Worm (Caenorhabditis elegans) whole organism, young adult: ENCODE data around the gene cfp-1.

ENCODE experiments used
- B0336.3 ChIP-seq: fragments of 200-800 bp; sonication (Bioruptor generic); IDR thresholded peaks from 2 replicates; pipeline ENCODE4 v1.3.6; 2022; ENCODE audit warnings: missing genetic modification characterization, missing compliant biosample characterization
- C17E4.6 ChIP-seq: fragments of 200-800 bp; sonication (Bioruptor generic); IDR thresholded peaks from 2 replicates; pipeline ENCODE4 v1.3.6; 2022; ENCODE audit warnings: missing genetic modification reagents, missing genetic modification characterization, missing compliant biosample characterization
- D2030.7 ChIP-seq: fragments of 200-800 bp; sonication (Bioruptor generic); IDR thresholded peaks from 2 replicates; pipeline ENCODE4 v1.3.6; 2022; ENCODE audit warnings: missing genetic modification reagents, missing genetic modification characterization, missing compliant biosample characterization
- F37B4.10 ChIP-seq: fragments of 200-800 bp; sonication (Bioruptor generic); IDR thresholded peaks from 2 replicates; pipeline ENCODE4 v1.3.6; 2022; ENCODE audit warnings: missing genetic modification characterization, missing compliant biosample characterization
- F57A8.1 ChIP-seq: fragments of 200-800 bp; sonication (Bioruptor generic); optimal IDR thresholded peaks from 2 replicates; lab custom pipeline; 2018; ENCODE audit warnings: mild to moderate bottlenecking, missing genetic modification characterization, moderate library complexity, missing compliant biosample characterization
- Y56A3A.18 ChIP-seq: fragments of 200-800 bp; sonication (Bioruptor generic); IDR thresholded peaks from 2 replicates; pipeline ENCODE4 v1.3.6; 2022; ENCODE audit warnings: missing genetic modification reagents, missing genetic modification characterization, missing compliant biosample characterization
- akir-1 ChIP-seq: fragments of 200-800 bp; sonication (Bioruptor generic); optimal IDR thresholded peaks from 2 replicates; lab custom pipeline; 2018; ENCODE audit warnings: mild to moderate bottlenecking, missing genetic modification characterization, moderate library complexity, missing compliant biosample characterization
- attf-3 ChIP-seq: fragments of 200-800 bp; sonication (Bioruptor generic); conservative IDR thresholded peaks from 2 replicates; pipeline ENCODE4 v1.3.6; 2022; ENCODE audit warnings: missing genetic modification reagents, missing genetic modification characterization, missing compliant biosample characterization
- attf-6 ChIP-seq: fragments of 200-800 bp; sonication (Bioruptor generic); IDR thresholded peaks from 2 replicates; pipeline ENCODE4 v1.3.6; 2022; ENCODE audit warnings: missing genetic modification reagents, missing genetic modification characterization, missing compliant biosample characterization
- cebp-2 ChIP-seq: fragments of 200-800 bp; sonication (Bioruptor generic); IDR thresholded peaks from 2 replicates; pipeline ENCODE4 v1.3.6; 2022; ENCODE audit warnings: missing genetic modification characterization, missing compliant biosample characterization
- ceh-100 ChIP-seq: fragments of 200-800 bp; sonication (Bioruptor generic); IDR thresholded peaks from 2 replicates; pipeline ENCODE4 v1.3.6; 2022; ENCODE audit warnings: missing genetic modification reagents, missing genetic modification characterization, missing compliant biosample characterization
- ceh-79 ChIP-seq: sonication (generic microtip); optimal IDR thresholded peaks from 2 replicates; lab custom pipeline; 2017; ENCODE audit warnings: mild to moderate bottlenecking, missing genetic modification characterization, missing compliant biosample characterization
- egl-18 ChIP-seq: fragments of 200-800 bp; sonication (Bioruptor generic); IDR thresholded peaks from 2 replicates; pipeline ENCODE4 v1.3.6; 2022; ENCODE audit warnings: missing genetic modification reagents, missing genetic modification characterization, missing compliant biosample characterization
- egrh-3 ChIP-seq: fragments of 200-800 bp; sonication (Bioruptor generic); IDR thresholded peaks from 2 replicates; pipeline ENCODE4 v1.3.6; 2022; ENCODE audit warnings: missing genetic modification reagents, missing genetic modification characterization, missing compliant biosample characterization
- hmg-1.2 ChIP-seq: fragments of 200-800 bp; sonication (Bioruptor generic); IDR thresholded peaks from 2 replicates; pipeline ENCODE4 v1.3.6; 2022; ENCODE audit warnings: missing genetic modification reagents, missing genetic modification characterization, missing compliant biosample characterization
- hsf-1 ChIP-seq: fragments of 200-800 bp; sonication (Bioruptor generic); IDR thresholded peaks from 2 replicates; pipeline ENCODE4 v1.3.6; 2022; ENCODE audit warnings: missing genetic modification reagents, missing genetic modification characterization, missing compliant biosample characterization
- lin-26 ChIP-seq: fragments of 200-800 bp; sonication (Bioruptor generic); IDR thresholded peaks from 2 replicates; pipeline ENCODE4 v1.3.6; 2022; ENCODE audit warnings: missing genetic modification reagents, missing genetic modification characterization, missing compliant biosample characterization
- lin-40 ChIP-seq: sonication (generic microtip); optimal IDR thresholded peaks from 2 replicates; lab custom pipeline; 2016; ENCODE audit warnings: missing genetic modification characterization, mild to moderate bottlenecking, missing compliant biosample characterization, missing genotype, missing genetic modification reagents
- mcd-1 ChIP-seq: fragments of 200-800 bp; sonication (Bioruptor generic); IDR thresholded peaks from 2 replicates; pipeline ENCODE4 v1.3.6; 2022; ENCODE audit warnings: missing genetic modification reagents, missing genetic modification characterization, missing compliant biosample characterization
- mel-28 ChIP-seq: sonication (generic microtip); optimal IDR thresholded peaks from 2 replicates; lab custom pipeline; 2016; ENCODE audit warnings: borderline replicate concordance, mild to moderate bottlenecking, missing genetic modification characterization, missing compliant biosample characterization
- nfyb-1 ChIP-seq: fragments of 200-800 bp; sonication (Bioruptor generic); IDR thresholded peaks from 2 replicates; pipeline ENCODE4 v1.3.6; 2022; ENCODE audit warnings: missing genetic modification reagents, missing genetic modification characterization, missing compliant biosample characterization
- nhr-120 ChIP-seq: fragments of 200-800 bp; sonication (Bioruptor generic); IDR thresholded peaks from 2 replicates; pipeline ENCODE4 v1.3.6; 2022; ENCODE audit warnings: missing genetic modification characterization, missing compliant biosample characterization
- sea-2 ChIP-seq: fragments of 200-800 bp; sonication (Bioruptor generic); IDR thresholded peaks from 2 replicates; pipeline ENCODE4 v1.3.6; 2022; ENCODE audit warnings: missing genetic modification characterization, missing compliant biosample characterization
- snpc-4 ChIP-seq, 5 experiments: fragments of 150-350 bp in 1 of 5; sonication (generic microtip) in 4 of 5; optimal IDR thresholded peaks; 2 replicates each; lab custom pipeline; 2014 to 2018; ENCODE audit warnings: missing genetic modification characterization in 5 of 5, missing biosample characterization in 3 of 5, antibody characterized with exemption in 2 of 5, mild to moderate bottlenecking in 2 of 5, missing compliant biosample characterization in 2 of 5, missing genotype in 2 of 5, moderate library complexity in 2 of 5, missing genetic modification reagents in 1 of 5
- tbp1 ChIP-seq: fragments of 200-800 bp; sonication (Bioruptor generic); optimal IDR thresholded peaks from 2 replicates; lab custom pipeline; 2018; ENCODE audit warnings: mild to moderate bottlenecking, missing genetic modification characterization, missing compliant biosample characterization
- tbx-9 ChIP-seq: sonication (generic microtip); optimal IDR thresholded peaks from 2 replicates; lab custom pipeline; 2016; ENCODE audit warnings: borderline replicate concordance, missing genetic modification characterization, inconsistent platforms, missing compliant biosample characterization
- tlf-1 ChIP-seq: fragments of 200-800 bp; sonication (Bioruptor generic); optimal IDR thresholded peaks from 2 replicates; lab custom pipeline; 2018; ENCODE audit warnings: mild to moderate bottlenecking, missing genetic modification characterization, missing compliant biosample characterization
- unc-130 ChIP-seq: sonication (generic microtip); optimal IDR thresholded peaks from 2 replicates; lab custom pipeline; 2016; ENCODE audit warnings: missing genetic modification reagents, missing genetic modification characterization, missing compliant biosample characterization
- zfh-2 ChIP-seq: fragments of 200-800 bp; sonication (Bioruptor generic); conservative IDR thresholded peaks from 2 replicates; pipeline ENCODE4 v1.3.6; 2022; ENCODE audit warnings: missing genetic modification reagents, missing genetic modification characterization, missing compliant biosample characterization
- ztf-25 ChIP-seq: fragments of 200-800 bp; sonication (Bioruptor generic); IDR thresholded peaks from 2 replicates; pipeline ENCODE4 v1.3.6; 2022; ENCODE audit warnings: missing genetic modification reagents, missing genetic modification characterization, missing compliant biosample characterization
- ztf-28 ChIP-seq: fragments of 200-800 bp; sonication (Bioruptor generic); IDR thresholded peaks from 2 replicates; pipeline ENCODE4 v1.3.6; 2022; ENCODE audit warnings: missing genetic modification reagents, missing genetic modification characterization, missing compliant biosample characterization

Gene cfp-1

DNA sequence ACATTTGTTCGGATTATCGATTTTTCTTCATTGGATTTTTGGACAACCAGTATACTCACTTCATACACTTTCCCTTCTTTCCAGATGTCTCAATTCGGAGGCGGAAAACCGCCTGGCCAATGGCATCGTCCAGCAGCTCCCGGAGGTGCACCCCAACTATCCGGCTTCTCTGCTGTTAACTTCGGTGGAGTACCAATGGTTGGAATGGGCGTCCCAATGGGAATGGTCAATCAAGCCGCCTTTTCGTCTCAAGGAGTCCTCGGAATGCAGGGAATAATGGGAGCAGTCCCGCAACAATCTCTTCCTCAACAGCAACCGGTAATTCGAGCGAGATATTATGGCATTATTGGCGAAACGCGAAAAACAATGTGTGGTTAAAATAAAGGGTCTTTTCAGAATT lies 5.8 kb upstream of the cfp-1 start, which contains the start of gene ccar-1 (continued):
- TF ChIP-seq attf-3 = no peak
- TF ChIP-seq, all 124 proteins: peak for 8

DNA sequence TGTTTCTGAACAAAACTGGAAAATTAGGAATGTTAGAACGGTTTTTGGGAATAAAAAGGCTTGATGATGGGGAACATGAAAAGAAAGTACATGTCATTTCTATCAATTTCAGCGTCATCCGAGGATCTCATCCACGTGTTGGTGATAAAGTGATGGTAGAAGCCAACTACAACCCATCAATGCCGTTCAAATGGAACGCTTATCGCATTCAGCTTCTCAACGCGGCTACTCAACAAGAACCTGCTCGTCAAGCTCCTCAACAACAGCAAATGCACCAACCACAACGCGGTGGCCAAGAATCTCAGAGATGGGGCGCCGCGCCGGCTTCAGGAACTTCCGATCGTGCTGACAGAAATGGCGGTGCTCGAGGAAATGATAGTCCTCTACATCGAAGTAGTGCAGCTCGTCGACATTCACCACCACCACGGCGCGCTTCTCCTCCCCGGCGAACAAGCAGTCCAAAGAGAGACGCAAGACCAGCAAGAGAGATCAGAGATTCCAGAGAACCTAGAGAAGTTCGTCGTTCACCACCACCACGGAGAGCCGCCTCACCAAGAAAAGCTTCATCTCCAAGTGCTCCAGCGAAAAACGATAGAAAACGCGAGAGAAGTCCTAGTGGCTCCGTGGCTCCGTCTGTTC lies 5.1 kb upstream of the cfp-1 start:
- TF ChIP-seq tbx-9 (tag; lab: Kevin White, UChicago) = no peak
- TF ChIP-seq lin-40 = no peak
- TF ChIP-seq D2030.7 (GFP tag; lab: Robert Waterston, UW) = no peak
- peak; percentile 14; the same call in 1 of the 2 replicates for TF ChIP-seq mcd-1 (GFP tag; lab: Robert Waterston, UW)
- TF ChIP-seq sea-2 (GFP tag; lab: Robert Waterston, UW) = no peak
- 0 out of 2 replicates have a peak, but pooled peaks have one; percentile 20 for TF ChIP-seq nfyb-1
- peak; percentile 29; the same call in 1 of the 2 replicates for TF ChIP-seq attf-6
- no peak for TF ChIP-seq Y56A3A.18
- peak; percentile 25 for TF ChIP-seq tlf-1 (GFP tag; lab: Kevin White, UChicago)
- TF ChIP-seq nhr-120 (GFP tag; lab: Robert Waterston, UW) = no peak
- TF ChIP-seq cebp-2 (GFP tag; lab: Robert Waterston, UW) = 0 out of 2 replicates have a peak, but pooled peaks have one; percentile 47
- no peak for TF ChIP-seq C17E4.6 (GFP tag; lab: Robert Waterston, UW)
- no peak for TF ChIP-seq hmg-1.2 (GFP tag; lab: Robert Waterston, UW)
- peak; percentile 42; the same call in 1 of the 2 replicates for TF ChIP-seq egrh-3 (GFP tag; lab: Robert Waterston, UW)
- no peak for TF ChIP-seq F57A8.1 (GFP tag; lab: Kevin White, UChicago)
- no peak for TF ChIP-seq B0336.3 (GFP tag; lab: Robert Waterston, UW)
- no peak for TF ChIP-seq lin-26
- no peak for TF ChIP-seq akir-1
- no peak for TF ChIP-seq ztf-25 (GFP tag; lab: Robert Waterston, UW)
- TF ChIP-seq snpc-4 (GFP tag; optimal IDR thresholded peaks at IDR 0.05; lab: Kevin White, UChicago) = no peak
- TF ChIP-seq snpc-4 (tag; optimal IDR thresholded peaks at IDR 0.05; lab: Kevin White, UChicago) = no peak
- TF ChIP-seq ceh-79 (tag; lab: Kevin White, UChicago) = peak; percentile 3
- peak; percentile 72 for TF ChIP-seq zfh-2
- TF ChIP-seq, all 124 proteins: peak for 8

DNA sequence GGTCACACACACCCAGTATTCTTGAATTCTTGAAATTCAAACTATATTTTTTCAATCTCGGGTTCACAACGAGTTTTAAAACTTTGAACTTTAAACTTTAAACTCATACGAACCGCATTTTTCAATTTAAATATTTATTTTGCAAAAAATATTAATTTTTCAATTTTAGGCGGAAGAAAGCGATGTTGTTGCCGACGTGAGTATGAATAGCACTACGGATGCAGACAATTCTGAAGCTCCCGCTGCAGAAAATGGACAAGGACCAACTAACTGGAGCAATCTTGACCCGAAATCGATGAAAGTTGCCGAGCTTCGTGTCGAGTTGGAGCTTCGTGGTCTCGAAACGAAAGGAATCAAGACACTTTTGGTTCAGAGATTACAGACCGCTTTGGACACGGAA lies 2.8 kb upstream of the cfp-1 start:
- TF ChIP-seq ztf-25 (GFP tag; lab: Robert Waterston, UW) (no peak), egl-18 (GFP tag; lab: Robert Waterston, UW) (no peak), mel-28 (tag; lab: Kevin White, UChicago) (no peak), F37B4.10 (GFP tag; lab: Robert Waterston, UW) (no peak), mcd-1 (GFP tag; lab: Robert Waterston, UW) (0 out of 2 replicates have a peak, but pooled peaks have one; percentile 16), tbp1 (GFP tag; lab: Kevin White, UChicago) (no peak), snpc-4 (GFP tag; optimal IDR thresholded peaks at IDR 0.05; lab: Kevin White, UChicago) (no peak), snpc-4 (tag; optimal IDR thresholded peaks at IDR 0.05; lab: Kevin White, UChicago) (peak in 1 of 4 experiments; percentile 51), ztf-28 (GFP tag; lab: Robert Waterston, UW) (no peak), unc-130 (GFP tag; lab: Kevin White, UChicago) (no peak), hsf-1 (GFP tag; lab: Robert Waterston, UW) (0 out of 2 replicates have a peak, but pooled peaks have one; percentile 49), attf-6 (peak; percentile 66; the same call in 1 of the 2 replicates)
- TF ChIP-seq, all 124 proteins: peak for 4

DNA sequence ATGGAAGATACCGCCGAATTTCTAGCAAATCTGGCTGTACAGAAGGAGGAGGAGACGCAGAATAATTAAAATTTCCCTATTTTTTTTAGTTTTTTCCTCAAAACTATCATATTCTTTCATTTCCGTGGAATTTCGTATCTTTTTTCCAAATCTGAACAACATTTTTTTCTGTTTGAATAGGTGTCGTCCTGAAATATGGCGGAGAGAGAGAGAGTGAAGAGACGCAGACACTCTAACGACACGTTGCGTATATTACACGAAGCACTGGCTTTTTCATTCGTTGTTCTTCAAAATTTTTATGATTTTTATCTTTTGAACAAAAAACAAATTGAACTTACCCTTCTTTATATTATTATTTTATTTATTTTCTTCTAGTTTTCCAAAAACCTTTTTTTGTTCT lies 5.7 kb downstream of the cfp-1 start:
- peak; percentile 13; the same call in 1 of the 2 replicates for TF ChIP-seq hmg-1.2 (GFP tag; lab: Robert Waterston, UW)
- no peak for TF ChIP-seq ceh-100 (GFP tag; lab: Robert Waterston, UW)
- no peak for TF ChIP-seq snpc-4 (GFP tag; optimal IDR thresholded peaks at IDR 0.05; lab: Kevin White, UChicago)
- TF ChIP-seq snpc-4 (tag; optimal IDR thresholded peaks at IDR 0.05; lab: Kevin White, UChicago) = peak in 1 of 4 experiments; percentile 16
